Worm (Caenorhabditis elegans) whole organism, L2 larva: ENCODE measurements around the gene fbxb-105.

Experiments
- F13H6.1 ChIP-seq: sonication (generic microtip); optimal IDR thresholded peaks from 2 replicates; lab custom pipeline; 2016; ENCODE audit warnings: missing genetic modification characterization, missing compliant biosample characterization
- ZK546.5 ChIP-seq: sonication (generic microtip); optimal IDR thresholded peaks from 2 replicates; lab custom pipeline; 2017; ENCODE audit warnings: missing biosample characterization, missing genetic modification characterization
- dmd-4 ChIP-seq: sonication (generic microtip); optimal IDR thresholded peaks from 2 replicates; lab custom pipeline; 2017; ENCODE audit warnings: missing biosample characterization, missing genetic modification characterization
- lin-13 ChIP-seq: fragments of 150-350 bp; optimal IDR thresholded peaks from 2 replicates; lab custom pipeline; 2014; ENCODE audit warnings: missing biosample characterization, missing genetic modification reagents, missing genetic modification characterization
- nhr-11 ChIP-seq: fragments of 150-350 bp; optimal IDR thresholded peaks from 2 replicates; lab custom pipeline; 2014; ENCODE audit warnings: missing biosample characterization, missing genetic modification characterization
- nhr-237 ChIP-seq: fragments of 150-350 bp; optimal IDR thresholded peaks from 2 replicates; lab custom pipeline; 2014; ENCODE audit warnings: missing biosample characterization, missing genetic modification characterization
- skn-1 ChIP-seq: sonication (generic microtip); optimal IDR thresholded peaks from 2 replicates; lab custom pipeline; 2017; ENCODE audit warnings: missing biosample characterization, missing genetic modification characterization
- unc-55 ChIP-seq: fragments of 150-350 bp; sonication (generic microtip); optimal IDR thresholded peaks from 3 replicates; lab custom pipeline; 2014; ENCODE audit warnings: missing biosample characterization, missing genetic modification reagents, missing genetic modification characterization
- unc-62 ChIP-seq: fragments of 150-350 bp; optimal IDR thresholded peaks from 2 replicates; lab custom pipeline; 2014; ENCODE audit warnings: missing biosample characterization, missing genetic modification reagents, missing genetic modification characterization
- ztf-11 ChIP-seq: sonication (generic microtip); optimal IDR thresholded peaks from 2 replicates; lab custom pipeline; 2017; ENCODE audit warnings: missing biosample characterization, missing genetic modification characterization

ce11 chrII:2741405-2741804, 29.3 kb downstream of the fbxb-105 start:
- TF ChIP-seq ZK546.5 (tag; lab: Kevin White, UChicago), result no peak
- no peak for TF ChIP-seq dmd-4 (tag; lab: Kevin White, UChicago)
- TF ChIP-seq lin-13 (GFP tag; lab: Kevin White, UChicago), result no peak
- TF ChIP-seq unc-55 (GFP tag; lab: Kevin White, UChicago), result no peak
- no peak for TF ChIP-seq nhr-11 (tag; lab: Kevin White, UChicago)
- no peak for TF ChIP-seq ztf-11 (tag; lab: Kevin White, UChicago)
- no peak for TF ChIP-seq nhr-237 (tag; lab: Kevin White, UChicago)
- TF ChIP-seq skn-1, result no peak
- TF ChIP-seq unc-62 (GFP tag; lab: Kevin White, UChicago), result no peak
- no peak for TF ChIP-seq F13H6.1 (tag; lab: Kevin White, UChicago)
